Worm (Caenorhabditis elegans): ENCODE results near the gene lact-6.

- no peak for TF ChIP-seq F13C5.2 (tag; optimal IDR thresholded peaks at IDR 0.05)
- no peak for TF ChIP-seq ama-1 (optimal IDR thresholded peaks at IDR 0.05)
- TF ChIP-seq aly-1 (tag; optimal IDR thresholded peaks at IDR 0.05) = no peak
- TF ChIP-seq flt-1 (GFP tag; IDR thresholded peaks at IDR 0.05) = no peak
- no peak for TF ChIP-seq hmg-4 (GFP tag; optimal IDR thresholded peaks at IDR 0.05)
- no peak for TF ChIP-seq hmbx-1 (tag; optimal IDR thresholded peaks at IDR 0.05)
- TF ChIP-seq tbx-11 (GFP tag; IDR thresholded peaks at IDR 0.05) = no peak
- no peak for TF ChIP-seq scrt-1 (GFP tag; IDR thresholded peaks at IDR 0.05)
- no peak for TF ChIP-seq ceh-13 (GFP tag; optimal IDR thresholded peaks at IDR 0.05)
- no peak for TF ChIP-seq ceh-36 (tag; optimal IDR thresholded peaks at IDR 0.05)
- no peak for TF ChIP-seq hnd-1 (tag; optimal IDR thresholded peaks at IDR 0.05)
- TF ChIP-seq pes-1 (GFP tag; IDR thresholded peaks at IDR 0.05) = no peak
Observed at ce11 chrIV:17471870-17472459, 40.8 kb upstream of the lact-6 start, which contains the start of gene epic-1.
